Worm (Caenorhabditis elegans) whole organism, mixed stage, embryonic: ENCODE data around the gene trk-1.
A peak's percentile ranks its signal among the peaks of the same experiment; 100 is the strongest.

ENCODE experiments used
- M03D4.4 ChIP-seq: sonication (generic microtip); optimal IDR thresholded peaks from 2 replicates; lab custom pipeline; 2017; ENCODE audit warnings: mild to moderate bottlenecking, missing genetic modification characterization, missing compliant biosample characterization
- bed-3 ChIP-seq: fragments of 200-800 bp; sonication (Bioruptor generic); optimal IDR thresholded peaks from 3 replicates; lab custom pipeline; 2018; ENCODE audit warnings: mild to moderate bottlenecking, missing genetic modification characterization, moderate library complexity, missing compliant biosample characterization
- blmp-1 ChIP-seq: fragments of 150-350 bp; optimal IDR thresholded peaks from 2 replicates; lab custom pipeline; 2014; ENCODE audit warnings: missing biosample characterization, missing genetic modification characterization
- ceh-39 ChIP-seq: fragments of 150-350 bp; optimal IDR thresholded peaks from 2 replicates; lab custom pipeline; 2014; ENCODE audit warnings: missing biosample characterization, missing genetic modification characterization
- ceh-43 ChIP-seq: fragments of 200-800 bp; sonication (Bioruptor generic); optimal IDR thresholded peaks from 2 replicates; lab custom pipeline; 2018; ENCODE audit warnings: mild to moderate bottlenecking, missing genetic modification characterization, moderate library complexity, missing compliant biosample characterization
- ceh-83 ChIP-seq: fragments of 200-800 bp; sonication (Bioruptor generic); optimal IDR thresholded peaks from 2 replicates; lab custom pipeline; 2018; ENCODE audit warnings: mild to moderate bottlenecking, missing genetic modification characterization, missing compliant biosample characterization
- ces-1 ChIP-seq: fragments of 150-350 bp; optimal IDR thresholded peaks from 2 replicates; lab custom pipeline; 2014; ENCODE audit warnings: missing biosample characterization, missing genetic modification reagents, missing genetic modification characterization
- cnd-1 ChIP-seq: fragments of 200-800 bp; sonication (Bioruptor generic); optimal IDR thresholded peaks from 2 replicates; lab custom pipeline; 2018; ENCODE audit warnings: mild to moderate bottlenecking, missing genetic modification characterization, missing compliant biosample characterization
- drap-1 ChIP-seq: fragments of 200-800 bp; sonication (Bioruptor generic); optimal IDR thresholded peaks from 3 replicates; lab custom pipeline; 2018; ENCODE audit warnings: mild to moderate bottlenecking, missing genetic modification characterization, missing compliant biosample characterization
- elt-3 ChIP-seq: fragments of 150-350 bp; optimal IDR thresholded peaks from 2 replicates; lab custom pipeline; 2014; ENCODE audit warnings: missing biosample characterization, missing genetic modification characterization
- flh-1 ChIP-seq: fragments of 200-800 bp; sonication (Bioruptor generic); optimal IDR thresholded peaks from 2 replicates; lab custom pipeline; 2018; ENCODE audit warnings: mild to moderate bottlenecking, missing genetic modification characterization, moderate library complexity, missing compliant biosample characterization
- ham-2 ChIP-seq: fragments of 200-800 bp; sonication (Bioruptor generic); optimal IDR thresholded peaks from 2 replicates; lab custom pipeline; 2018; ENCODE audit warnings: mild to moderate bottlenecking, missing genetic modification characterization, missing compliant biosample characterization
- hlh-1 ChIP-seq: fragments of 150-350 bp; optimal IDR thresholded peaks from 2 replicates; lab custom pipeline; 2014; ENCODE audit warnings: missing biosample characterization, missing genetic modification reagents, missing genetic modification characterization
- lin-13 ChIP-seq: fragments of 150-350 bp; optimal IDR thresholded peaks from 2 replicates; lab custom pipeline; 2014; ENCODE audit warnings: missing biosample characterization, missing genetic modification characterization
- lin-32 ChIP-seq: fragments of 200-800 bp; sonication (Bioruptor generic); optimal IDR thresholded peaks from 2 replicates; lab custom pipeline; 2018; ENCODE audit warnings: mild to moderate bottlenecking, missing genetic modification characterization, missing compliant biosample characterization
- mab-5 ChIP-seq: fragments of 150-350 bp; optimal IDR thresholded peaks from 2 replicates; lab custom pipeline; 2014; ENCODE audit warnings: missing biosample characterization, missing genetic modification characterization
- mls-2 ChIP-seq: sonication (generic microtip); optimal IDR thresholded peaks from 2 replicates; lab custom pipeline; 2016; ENCODE audit warnings: mild to moderate bottlenecking, missing genetic modification characterization, moderate library complexity, missing compliant biosample characterization
- nhr-12 ChIP-seq: fragments of 150-350 bp; optimal IDR thresholded peaks from 2 replicates; lab custom pipeline; 2014; ENCODE audit warnings: missing biosample characterization, missing genetic modification characterization
- nhr-2 ChIP-seq: fragments of 150-350 bp; optimal IDR thresholded peaks from 2 replicates; lab custom pipeline; 2014; ENCODE audit warnings: missing biosample characterization, missing genetic modification characterization
- nhr-237 ChIP-seq: fragments of 150-350 bp; optimal IDR thresholded peaks from 2 replicates; lab custom pipeline; 2014; ENCODE audit warnings: missing biosample characterization, missing genetic modification characterization
- nhr-28 ChIP-seq: fragments of 150-350 bp; optimal IDR thresholded peaks from 2 replicates; lab custom pipeline; 2014; ENCODE audit warnings: missing biosample characterization, missing genetic modification characterization
- nhr-76 ChIP-seq: sonication (generic microtip); optimal IDR thresholded peaks from 2 replicates; lab custom pipeline; 2017; ENCODE audit warnings: missing biosample characterization, missing genetic modification characterization
- pha-4 ChIP-seq: fragments of 150-350 bp; optimal IDR thresholded peaks from 2 replicates; lab custom pipeline; 2018; ENCODE audit warnings: missing biosample characterization, missing genetic modification reagents, missing genetic modification characterization
- sem-2 ChIP-seq: fragments of 200-800 bp; sonication (Bioruptor generic); optimal IDR thresholded peaks from 2 replicates; lab custom pipeline; 2018; ENCODE audit warnings: mild to moderate bottlenecking, missing genetic modification characterization, missing compliant biosample characterization
- sptf-1 ChIP-seq: sonication (generic microtip); optimal IDR thresholded peaks from 2 replicates; lab custom pipeline; 2017; ENCODE audit warnings: mild to moderate bottlenecking, missing genetic modification characterization, moderate library complexity, missing compliant biosample characterization
- tbx-8 ChIP-seq: fragments of 200-800 bp; sonication (Bioruptor generic); optimal IDR thresholded peaks from 2 replicates; lab custom pipeline; 2018; ENCODE audit warnings: mild to moderate bottlenecking, missing genetic modification characterization, moderate library complexity, missing compliant biosample characterization
- unc-39 ChIP-seq: fragments of 150-350 bp; optimal IDR thresholded peaks from 2 replicates; lab custom pipeline; 2014; ENCODE audit warnings: missing biosample characterization, missing genetic modification characterization
- unc-62 ChIP-seq: fragments of 150-350 bp; optimal IDR thresholded peaks from 2 replicates; lab custom pipeline; 2014; ENCODE audit warnings: missing biosample characterization, missing genetic modification reagents, missing genetic modification characterization
- zip-8 ChIP-seq: fragments of 150-350 bp; optimal IDR thresholded peaks from 2 replicates; lab custom pipeline; 2014; ENCODE audit warnings: missing biosample characterization, missing genetic modification characterization
- ztf-11 ChIP-seq: fragments of 150-350 bp; optimal IDR thresholded peaks from 2 replicates; lab custom pipeline; 2014; ENCODE audit warnings: missing biosample characterization, missing genetic modification characterization

The trk-1 gene

ce11 chrX:8952007-8952406, 1.2 kb upstream of the trk-1 start:
- TF ChIP-seq ces-1 (GFP tag; lab: Kevin White, UChicago): no peak
- no peak for TF ChIP-seq ceh-39
- TF ChIP-seq mls-2 (tag; lab: Kevin White, UChicago): no peak
- TF ChIP-seq elt-3 (tag; lab: Kevin White, UChicago): no peak
- no peak for TF ChIP-seq M03D4.4
- no peak for TF ChIP-seq tbx-8 (GFP tag; lab: Kevin White, UChicago)
- no peak for TF ChIP-seq unc-39 (tag; lab: Kevin White, UChicago)
- TF ChIP-seq drap-1 (GFP tag; lab: Kevin White, UChicago): no peak
- TF ChIP-seq ceh-43 (GFP tag; lab: Kevin White, UChicago): no peak
- no peak for TF ChIP-seq nhr-2 (tag; lab: Kevin White, UChicago)
- no peak for TF ChIP-seq nhr-76 (tag; lab: Kevin White, UChicago)
- TF ChIP-seq, all 35 proteins: peak for 0

- no peak for TF ChIP-seq blmp-1 (tag; lab: Kevin White, UChicago)
- no peak for TF ChIP-seq bed-3 (GFP tag; lab: Kevin White, UChicago)
- TF ChIP-seq ztf-11 (tag; lab: Kevin White, UChicago): no peak
Measured at ce11 chrX:8945011-8945410, 5.8 kb downstream of the trk-1 start.

ce11 chrX:8944078-8944477, 6.7 kb downstream of the trk-1 start:
- TF ChIP-seq nhr-28 (tag; lab: Kevin White, UChicago) (no peak), cnd-1 (tag; lab: Kevin White, UChicago) (peak; percentile 33), M03D4.4 (peak; percentile 45), lin-32 (GFP tag; lab: Kevin White, UChicago) (peak; percentile 6), bed-3 (GFP tag; lab: Kevin White, UChicago) (peak; percentile 38), sem-2 (GFP tag; lab: Kevin White, UChicago) (peak; percentile 7), lin-13 (no peak), drap-1 (GFP tag; lab: Kevin White, UChicago) (peak; percentile 10), sptf-1 (peak; percentile 51)

ce11 chrX:8940059-8940458, 10.7 kb downstream of the trk-1 start, which contains the start of gene dylt-2:
Gene dylt-2 (minus strand): TSS chrX:8940159.
- TF ChIP-seq lin-32 (GFP tag; lab: Kevin White, UChicago) (no peak), tbx-8 (GFP tag; lab: Kevin White, UChicago) (no peak), bed-3 (GFP tag; lab: Kevin White, UChicago) (no peak), nhr-76 (tag; lab: Kevin White, UChicago) (no peak), unc-39 (tag; lab: Kevin White, UChicago) (no peak)
- TF ChIP-seq, all 35 proteins: peak for 0

ce11 chrX:8939389-8939788, 11.4 kb downstream of the trk-1 start:
- TF ChIP-seq lin-32 (GFP tag; lab: Kevin White, UChicago) (no peak), nhr-12 (no peak), ceh-83 (no peak), lin-13 (no peak), sem-2 (GFP tag; lab: Kevin White, UChicago) (no peak), unc-39 (tag; lab: Kevin White, UChicago) (no peak), cnd-1 (tag; lab: Kevin White, UChicago) (no peak), nhr-76 (tag; lab: Kevin White, UChicago) (no peak), bed-3 (GFP tag; lab: Kevin White, UChicago) (no peak), pha-4 (tag; lab: Kevin White, UChicago) (no peak)

ce11 chrX:8934988-8935387, 15.8 kb downstream of the trk-1 start:
- TF ChIP-seq nhr-12 (no peak), ceh-39 (no peak), hlh-1 (no peak), nhr-237 (tag; lab: Kevin White, UChicago) (no peak), ztf-11 (tag; lab: Kevin White, UChicago) (no peak), M03D4.4 (no peak), nhr-28 (tag; lab: Kevin White, UChicago) (no peak)

- no peak for TF ChIP-seq nhr-12
- no peak for TF ChIP-seq flh-1 (GFP tag; lab: Kevin White, UChicago)
- no peak for TF ChIP-seq blmp-1 (tag; lab: Kevin White, UChicago)
- TF ChIP-seq mab-5: no peak
- TF ChIP-seq hlh-1: no peak
- TF ChIP-seq ham-2 (GFP tag; lab: Kevin White, UChicago): no peak
- no peak for TF ChIP-seq mls-2 (tag; lab: Kevin White, UChicago)
- no peak for TF ChIP-seq nhr-2 (tag; lab: Kevin White, UChicago)
- no peak for TF ChIP-seq unc-39 (tag; lab: Kevin White, UChicago)
- TF ChIP-seq sptf-1: no peak
- TF ChIP-seq unc-62 (GFP tag; lab: Kevin White, UChicago): no peak
- TF ChIP-seq ces-1 (GFP tag; lab: Kevin White, UChicago): no peak
- TF ChIP-seq lin-13: no peak
- no peak for TF ChIP-seq ceh-83
- no peak for TF ChIP-seq zip-8 (tag; lab: Kevin White, UChicago)
Measured at ce11 chrX:8934246-8934645, 16.5 kb downstream of the trk-1 start.
